Worm (Caenorhabditis elegans): ENCODE measurements around the gene R01E6.5.

- TF ChIP-seq him-1 (tag; optimal IDR thresholded peaks at IDR 0.05), result no peak
- TF ChIP-seq dao-5 (tag; optimal IDR thresholded peaks at IDR 0.05), result no peak
- TF ChIP-seq W03F9.2 (tag; optimal IDR thresholded peaks at IDR 0.05), result no peak
Observed at ce11 chrX:13543350-13543749, 6.5 kb downstream of the R01E6.5 start.

All from whole organism, L4/young adult.